Fruit fly (Drosophila melanogaster) whole organism, prepupa: ENCODE results near the gene Slh.
A peak's percentile ranks its signal among the peaks of the same experiment; 100 is the strongest.

Experiments used
- Blimp-1 ChIP-seq: fragments of 200-800 bp; sonication (Bioruptor generic); optimal IDR thresholded peaks from 3 replicates; lab custom pipeline; 2017; ENCODE audit warnings: missing biosample characterization, missing genetic modification characterization, mild to moderate bottlenecking, moderate library complexity, missing genetic modification reagents
- CG10631 ChIP-seq: fragments of 200-800 bp; sonication (Bioruptor generic); optimal IDR thresholded peaks from 2 replicates; lab custom pipeline; 2016; ENCODE audit warnings: missing biosample characterization, missing genetic modification characterization
- CG10669 ChIP-seq: fragments of 200-800 bp; sonication (Bioruptor generic); optimal IDR thresholded peaks from 3 replicates; lab custom pipeline; 2018; ENCODE audit warnings: missing biosample characterization, mild to moderate bottlenecking, missing genetic modification characterization, moderate library complexity
- CG11294 ChIP-seq: fragments of 200-800 bp; sonication (Bioruptor generic); IDR thresholded peaks from 2 replicates; pipeline ENCODE4 v1.3.6; 2022; ENCODE audit warnings: missing biosample characterization, missing genetic modification characterization
- CG11762 ChIP-seq: fragments of 200-800 bp; sonication (Bioruptor generic); optimal IDR thresholded peaks from 3 replicates; lab custom pipeline; 2016; ENCODE audit warnings: missing biosample characterization, missing genetic modification characterization; ENCODE audit not compliant: insufficient read depth
- CG11902 ChIP-seq: fragments of 200-800 bp; sonication (Bioruptor generic); optimal IDR thresholded peaks from 3 replicates; lab custom pipeline; 2016; ENCODE audit warnings: missing biosample characterization, missing genetic modification characterization
- CG1621 ChIP-seq: fragments of 200-800 bp; sonication (Bioruptor generic); optimal IDR thresholded peaks from 3 replicates; lab custom pipeline; 2018; ENCODE audit warnings: missing biosample characterization, mild to moderate bottlenecking, missing genetic modification characterization
- CG16779 ChIP-seq: fragments of 200-800 bp; sonication (Bioruptor generic); optimal IDR thresholded peaks from 3 replicates; lab custom pipeline; 2017; ENCODE audit warnings: missing biosample characterization, mild to moderate bottlenecking, missing genetic modification characterization
- CG31627 ChIP-seq: fragments of 200-800 bp; sonication (Bioruptor generic); optimal IDR thresholded peaks from 3 replicates; lab custom pipeline; 2016; ENCODE audit warnings: missing biosample characterization, missing genetic modification characterization
- CG32006 ChIP-seq: fragments of 200-800 bp; sonication (Bioruptor generic); optimal IDR thresholded peaks from 3 replicates; lab custom pipeline; 2017; ENCODE audit warnings: missing biosample characterization, mild to moderate bottlenecking, missing genetic modification characterization
- CG34406 ChIP-seq: fragments of 200-800 bp; sonication (Bioruptor generic); optimal IDR thresholded peaks from 3 replicates; lab custom pipeline; 2016; ENCODE audit warnings: missing biosample characterization, missing genetic modification characterization
- CG3919 ChIP-seq: fragments of 200-800 bp; sonication (Bioruptor generic); optimal IDR thresholded peaks from 3 replicates; lab custom pipeline; 2016; ENCODE audit warnings: missing biosample characterization, missing genetic modification characterization
- CG6163 ChIP-seq: fragments of 200-800 bp; sonication (Bioruptor generic); IDR thresholded peaks from 3 replicates; pipeline ENCODE4 v1.3.6; 2022; ENCODE audit warnings: missing biosample characterization, missing genetic modification characterization
- CG6276 ChIP-seq: fragments of 200-800 bp; sonication (Bioruptor generic); optimal IDR thresholded peaks from 2 replicates; lab custom pipeline; 2017; ENCODE audit warnings: missing biosample characterization, mild to moderate bottlenecking, missing genetic modification characterization
- CG6808 ChIP-seq: fragments of 200-800 bp; sonication (Bioruptor generic); optimal IDR thresholded peaks from 3 replicates; lab custom pipeline; 2017; ENCODE audit warnings: missing biosample characterization, missing genetic modification characterization, mild to moderate bottlenecking, moderate library complexity, missing genetic modification reagents
- CG6854 ChIP-seq: fragments of 200-800 bp; sonication (Bioruptor generic); optimal IDR thresholded peaks from 2 replicates; lab custom pipeline; 2017; ENCODE audit warnings: missing biosample characterization, mild to moderate bottlenecking, missing genetic modification characterization
- CG7368 ChIP-seq: fragments of 200-800 bp; sonication (Bioruptor generic); optimal IDR thresholded peaks from 3 replicates; lab custom pipeline; 2016; ENCODE audit warnings: missing biosample characterization, missing genetic modification characterization
- CG8119 ChIP-seq: fragments of 200-800 bp; sonication (Bioruptor generic); IDR thresholded peaks from 3 replicates; pipeline ENCODE4 v1.3.6; 2022; ENCODE audit warnings: missing biosample characterization, missing genetic modification characterization
- CG8319 ChIP-seq: fragments of 200-800 bp; sonication (Bioruptor generic); optimal IDR thresholded peaks from 3 replicates; lab custom pipeline; 2016; ENCODE audit warnings: missing biosample characterization, missing genetic modification characterization
- CG9139 ChIP-seq: fragments of 200-800 bp; sonication (Bioruptor generic); optimal IDR thresholded peaks from 3 replicates; lab custom pipeline; 2017; ENCODE audit warnings: missing biosample characterization, mild to moderate bottlenecking, missing genetic modification characterization
- Eip75B ChIP-seq: fragments of 200-800 bp; sonication (Bioruptor generic); optimal IDR thresholded peaks from 3 replicates; lab custom pipeline; 2016; ENCODE audit warnings: missing biosample characterization, missing genetic modification characterization
- Eip78C ChIP-seq: fragments of 200-800 bp; sonication (Bioruptor generic); peaks from one replicate; lab custom pipeline; 2016; ENCODE audit warnings: missing biosample characterization, missing genetic modification characterization
- Ets21C ChIP-seq: fragments of 200-800 bp; sonication (Bioruptor generic); optimal IDR thresholded peaks from 3 replicates; lab custom pipeline; 2016; ENCODE audit warnings: missing biosample characterization, missing genetic modification characterization
- Ets96B ChIP-seq: fragments of 200-800 bp; optimal IDR thresholded peaks from 2 replicates; lab custom pipeline; 2019; ENCODE audit warnings: missing biosample characterization, mild to moderate bottlenecking, missing genetic modification characterization, moderate library complexity
- Gug ChIP-seq: fragments of 200-800 bp; sonication (Bioruptor generic); IDR thresholded peaks from 2 replicates; pipeline ENCODE4 v1.3.6; 2022; ENCODE audit warnings: missing biosample characterization, missing genetic modification characterization
- Hr38 ChIP-seq: sonication (Bioruptor generic); optimal IDR thresholded peaks from 2 replicates; lab custom pipeline; 2016; ENCODE audit warnings: missing biosample characterization, missing genetic modification characterization
- Hr4 ChIP-seq: fragments of 200-800 bp; sonication (Bioruptor generic); optimal IDR thresholded peaks from 3 replicates; lab custom pipeline; 2016; ENCODE audit warnings: missing biosample characterization, missing genetic modification characterization
- Lpt ChIP-seq: fragments of 200-800 bp; sonication (Bioruptor generic); optimal IDR thresholded peaks from 3 replicates; lab custom pipeline; 2016; ENCODE audit warnings: missing biosample characterization, missing genetic modification characterization
- Smox ChIP-seq: fragments of 200-800 bp; sonication (Bioruptor generic); optimal IDR thresholded peaks from 3 replicates; lab custom pipeline; 2016; ENCODE audit warnings: missing biosample characterization, missing genetic modification characterization
- Sox102F ChIP-seq: fragments of 200-800 bp; sonication (Bioruptor generic); optimal IDR thresholded peaks from 2 replicates; lab custom pipeline; 2016; ENCODE audit warnings: missing biosample characterization, mild to moderate bottlenecking, missing genetic modification characterization
- Sox14 ChIP-seq: fragments of 200-800 bp; sonication (Bioruptor generic); optimal IDR thresholded peaks from 3 replicates; lab custom pipeline; 2016; ENCODE audit warnings: missing biosample characterization, missing genetic modification characterization
- Sox15 ChIP-seq: fragments of 200-800 bp; sonication (Bioruptor generic); optimal IDR thresholded peaks from 3 replicates; lab custom pipeline; 2016; ENCODE audit warnings: missing biosample characterization, missing genetic modification characterization
- achi ChIP-seq: fragments of 200-800 bp; sonication (Bioruptor generic); optimal IDR thresholded peaks from 3 replicates; lab custom pipeline; 2016; ENCODE audit warnings: missing biosample characterization, missing genetic modification characterization
- acj6 ChIP-seq: fragments of 200-800 bp; sonication (Bioruptor generic); optimal IDR thresholded peaks from 3 replicates; lab custom pipeline; 2016; ENCODE audit warnings: missing biosample characterization, missing genetic modification characterization
- dac ChIP-seq: fragments of 200-800 bp; sonication (Bioruptor generic); optimal IDR thresholded peaks from 2 replicates; lab custom pipeline; 2017; ENCODE audit warnings: missing biosample characterization, mild to moderate bottlenecking, missing genetic modification characterization
- eg ChIP-seq: fragments of 200-800 bp; sonication (Bioruptor generic); IDR thresholded peaks from 3 replicates; pipeline ENCODE4 v1.3.6; 2022; ENCODE audit warnings: missing biosample characterization, missing genetic modification characterization
- esn ChIP-seq: fragments of 200-800 bp; sonication (Bioruptor generic); optimal IDR thresholded peaks from 2 replicates; lab custom pipeline; 2016; ENCODE audit warnings: missing biosample characterization, mild to moderate bottlenecking, missing genetic modification characterization, moderate library complexity
- fd85E ChIP-seq: fragments of 200-800 bp; sonication (Bioruptor generic); optimal IDR thresholded peaks from 3 replicates; lab custom pipeline; 2016; ENCODE audit warnings: missing biosample characterization, missing genetic modification characterization
- lz ChIP-seq: fragments of 200-800 bp; sonication (Bioruptor generic); optimal IDR thresholded peaks from 3 replicates; lab custom pipeline; 2016; ENCODE audit warnings: missing biosample characterization, missing genetic modification characterization
- net ChIP-seq: fragments of 200-800 bp; sonication (Bioruptor generic); optimal IDR thresholded peaks from 3 replicates; lab custom pipeline; 2016; ENCODE audit warnings: missing biosample characterization, missing genetic modification characterization
- salr ChIP-seq, 2 experiments: fragments of 200-800 bp; sonication (Bioruptor generic); optimal IDR thresholded peaks; 3 replicates each; lab custom pipeline; 2016 to 2018; ENCODE audit warnings: missing biosample characterization in 2 of 2, missing genetic modification characterization in 2 of 2, mild to moderate bottlenecking in 1 of 2
- spab ChIP-seq: fragments of 200-800 bp; sonication (Bioruptor generic); optimal IDR thresholded peaks from 2 replicates; lab custom pipeline; 2017; ENCODE audit warnings: missing biosample characterization, mild to moderate bottlenecking, missing genetic modification characterization, missing genetic modification reagents
- ss ChIP-seq, 2 experiments: fragments of 200-800 bp; sonication (Bioruptor generic); optimal IDR thresholded peaks; 2 replicates in 1 of 2; 3 replicates in 1 of 2; lab custom pipeline; 2017 to 2018; ENCODE audit warnings: mild to moderate bottlenecking in 2 of 2, missing biosample characterization in 2 of 2, missing genetic modification characterization in 2 of 2, moderate library complexity in 1 of 2
- svp ChIP-seq: fragments of 200-800 bp; sonication (Bioruptor generic); peaks from one replicate; lab custom pipeline; 2016; ENCODE audit warnings: missing biosample characterization, missing genetic modification characterization
- topi ChIP-seq: fragments of 200-800 bp; sonication (Bioruptor generic); optimal IDR thresholded peaks from 3 replicates; lab custom pipeline; 2016; ENCODE audit warnings: missing biosample characterization, missing genetic modification characterization

Gene Slh

DNA sequence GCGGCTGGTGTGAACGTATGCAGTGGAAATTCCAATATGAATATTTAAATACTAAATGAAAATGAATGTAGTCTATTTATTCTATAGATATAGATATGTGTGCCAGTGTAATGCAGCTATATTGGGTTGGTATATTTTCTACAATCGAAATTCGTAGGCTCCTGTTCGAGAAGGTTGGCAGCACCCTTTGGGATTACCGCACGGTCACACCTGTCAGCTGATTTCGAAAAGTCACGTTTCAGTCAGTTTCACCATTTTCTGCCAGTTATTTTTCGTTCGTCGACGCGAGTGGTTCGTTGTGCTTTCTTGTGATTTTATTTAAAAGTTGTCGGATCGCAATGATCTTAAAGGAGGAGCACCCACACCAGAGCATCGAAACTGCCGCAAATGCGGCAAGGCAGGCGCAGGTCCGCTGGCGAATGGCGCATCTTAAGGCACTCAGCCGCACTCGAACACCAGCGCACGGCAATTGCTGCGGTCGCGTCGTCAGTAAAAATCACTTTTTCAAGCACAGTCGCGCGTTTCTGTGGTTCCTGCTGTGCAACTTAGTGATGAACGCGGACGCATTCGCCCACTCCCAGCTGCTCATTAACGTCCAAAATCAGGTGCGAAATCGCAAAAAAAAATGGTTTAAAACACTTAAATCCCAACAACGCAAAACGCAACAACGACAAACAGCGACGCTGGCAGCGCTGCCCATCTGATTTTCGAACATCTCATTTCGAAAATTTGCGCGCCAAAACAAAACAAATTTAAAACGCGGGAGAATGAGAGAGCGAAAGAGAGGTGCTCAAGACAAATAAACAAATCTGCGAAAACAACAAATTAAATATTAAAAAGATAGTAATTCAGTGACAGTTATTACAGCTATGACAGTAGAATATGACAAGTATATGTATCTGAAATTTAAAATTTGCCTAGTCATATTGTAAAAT, 488 bp upstream of the Slh start, which contains the start of gene oaf (continued):
- TF ChIP-seq Sox14 (peak; percentile 45), Blimp-1 (GFP tag; lab: Kevin White, UChicago) (no peak), CG34406 (GFP tag; lab: Kevin White, UChicago) (peak; percentile 7), Smox (peak; percentile 56), ss (GFP tag; optimal IDR thresholded peaks at IDR 0.05; lab: Kevin White, UChicago) (no peak), dac (GFP tag; lab: Kevin White, UChicago) (peak; percentile 48), Eip78C (GFP tag; lab: Kevin White, UChicago) (peak; percentile 83), achi (GFP tag; lab: Kevin White, UChicago) (peak; percentile 9), CG6276 (GFP tag; lab: Kevin White, UChicago) (no peak), CG31627 (GFP tag; lab: Kevin White, UChicago) (peak; percentile 64), CG11762 (GFP tag; lab: Kevin White, UChicago) (no peak), salr (GFP tag; optimal IDR thresholded peaks at IDR 0.05; lab: Kevin White, UChicago) (no peak), CG10631 (GFP tag; lab: Kevin White, UChicago) (peak; percentile 58), CG8119 (peak; percentile 53; the same call in 2 of the 3 replicates), CG6808 (GFP tag; lab: Kevin White, UChicago) (no peak), CG11294 (GFP tag; lab: Robert Waterston, UW) (no peak; the same call in 1 of the 2 replicates), Hr4 (peak; percentile 61), Ets96B (tag; lab: Kevin White, UChicago) (peak; percentile 26), CG11902 (GFP tag; lab: Kevin White, UChicago) (no peak), CG6163 (GFP tag; lab: Robert Waterston, UW) (peak; percentile 50; the same call in 1 of the 3 replicates), net (no peak), Sox102F (GFP tag; lab: Kevin White, UChicago) (peak; percentile 34), CG3919 (GFP tag; lab: Kevin White, UChicago) (peak; percentile 62), Ets21C (GFP tag; lab: Kevin White, UChicago) (peak; percentile 41), esn (peak; percentile 56), CG16779 (no peak), svp (GFP tag; lab: Kevin White, UChicago) (peak; percentile 65), eg (GFP tag; lab: Robert Waterston, UW) (peak; percentile 51), CG6854 (peak; percentile 62), CG10669 (no peak), CG9139 (GFP tag; lab: Kevin White, UChicago) (no peak), topi (GFP tag; lab: Kevin White, UChicago) (peak; percentile 37), Sox15 (GFP tag; lab: Kevin White, UChicago) (peak; percentile 16), Eip75B (GFP tag; lab: Kevin White, UChicago) (no peak), Gug (GFP tag; lab: Robert Waterston, UW) (0 out of 2 replicates have a peak, but pooled peaks have one; percentile 11), lz (GFP tag; lab: Kevin White, UChicago) (peak; percentile 57), Hr38 (GFP tag; lab: Kevin White, UChicago) (no peak), CG1621 (tag; lab: Kevin White, UChicago) (no peak), fd85E (no peak), CG32006 (GFP tag; lab: Kevin White, UChicago) (peak; percentile 18)

- peak; percentile 60 for TF ChIP-seq CG11902 (GFP tag; lab: Kevin White, UChicago)
- TF ChIP-seq spab = peak; percentile 80
- TF ChIP-seq CG11762 (GFP tag; lab: Kevin White, UChicago) = peak; percentile 63
- TF ChIP-seq acj6 = peak; percentile 83
- peak; percentile 41 for TF ChIP-seq CG6854
- TF ChIP-seq dac (GFP tag; lab: Kevin White, UChicago) = peak; percentile 15
- TF ChIP-seq CG16779 = peak; percentile 62
- peak; percentile 87 for TF ChIP-seq Eip75B (GFP tag; lab: Kevin White, UChicago)
- peak; percentile 97 for TF ChIP-seq Eip78C (GFP tag; lab: Kevin White, UChicago)
- peak; percentile 72 for TF ChIP-seq CG8319 (GFP tag; lab: Kevin White, UChicago)
- TF ChIP-seq salr (GFP tag; optimal IDR thresholded peaks at IDR 0.05; lab: Kevin White, UChicago) = peak; percentile 65 to 69
- TF ChIP-seq lz (GFP tag; lab: Kevin White, UChicago) = peak; percentile 84
- peak; percentile 43 for TF ChIP-seq Sox15 (GFP tag; lab: Kevin White, UChicago)
- TF ChIP-seq Smox = peak; percentile 84
- TF ChIP-seq CG10631 (GFP tag; lab: Kevin White, UChicago) = peak; percentile 84
- TF ChIP-seq CG32006 (GFP tag; lab: Kevin White, UChicago) = peak; percentile 77
- peak; percentile 70 for TF ChIP-seq CG7368 (GFP tag; lab: Kevin White, UChicago)
- TF ChIP-seq CG3919 (GFP tag; lab: Kevin White, UChicago) = peak; percentile 89
- TF ChIP-seq Ets21C (GFP tag; lab: Kevin White, UChicago) = peak; percentile 74
- TF ChIP-seq CG6163 (GFP tag; lab: Robert Waterston, UW) = peak; percentile 76
- peak; percentile 84 for TF ChIP-seq Ets96B (tag; lab: Kevin White, UChicago)
- peak; percentile 85 for TF ChIP-seq topi (GFP tag; lab: Kevin White, UChicago)
- peak; percentile 43 for TF ChIP-seq Blimp-1 (GFP tag; lab: Kevin White, UChicago)
- TF ChIP-seq Lpt = peak; percentile 69
Observed at dm6 chr2L:2486851-2487250, 5.6 kb downstream of the Slh start.
